Worm (Caenorhabditis elegans) whole organism, young adult: ENCODE results near the gene C47A10.12.

Source experiments
- attf-6 ChIP-seq: fragments of 200-800 bp; sonication (Bioruptor generic); IDR thresholded peaks from 2 replicates; pipeline ENCODE4 v1.3.6; 2022; ENCODE audit warnings: missing genetic modification reagents, missing genetic modification characterization, missing compliant biosample characterization
- nfya-1 ChIP-seq: sonication (generic microtip); optimal IDR thresholded peaks from 2 replicates; lab custom pipeline; 2017; ENCODE audit warnings: antibody characterized with exemption, missing compliant biosample characterization, missing genetic modification characterization, borderline replicate concordance; ENCODE audit not compliant: insufficient read depth
- pbrm-1 ChIP-seq: fragments of 200-800 bp; sonication (Bioruptor generic); IDR thresholded peaks from 2 replicates; pipeline ENCODE4 v1.3.6; 2022; ENCODE audit warnings: missing genetic modification reagents, missing genetic modification characterization, missing compliant biosample characterization

DNA sequence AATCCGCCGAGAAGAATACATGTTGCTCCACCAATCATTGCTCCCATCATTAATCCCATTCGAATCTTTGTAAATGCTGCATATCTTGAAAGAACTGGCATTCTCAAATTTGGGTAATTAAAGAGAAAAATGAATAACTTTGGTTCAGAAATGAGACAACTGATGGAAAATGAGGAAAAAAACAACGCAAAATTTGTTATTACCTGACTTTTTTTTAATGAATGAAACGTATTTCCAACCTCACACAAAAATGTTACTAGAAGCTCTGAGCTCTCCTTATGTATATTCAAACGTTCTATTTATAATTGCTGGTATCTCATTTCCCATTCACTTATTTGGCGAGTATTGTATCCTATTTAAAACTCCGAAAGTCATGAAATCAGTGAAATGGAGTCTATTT is 24.8 kb downstream of the C47A10.12 start, which contains the start of the genes Y94A7B.11 and srh-292:
- no peak for TF ChIP-seq attf-6 (GFP tag; lab: Robert Waterston, UW)
- no peak for TF ChIP-seq nfya-1
- TF ChIP-seq pbrm-1: no peak
